Worm (Caenorhabditis elegans): Measurements from ENCODE around the gene sra-3.

DNA sequence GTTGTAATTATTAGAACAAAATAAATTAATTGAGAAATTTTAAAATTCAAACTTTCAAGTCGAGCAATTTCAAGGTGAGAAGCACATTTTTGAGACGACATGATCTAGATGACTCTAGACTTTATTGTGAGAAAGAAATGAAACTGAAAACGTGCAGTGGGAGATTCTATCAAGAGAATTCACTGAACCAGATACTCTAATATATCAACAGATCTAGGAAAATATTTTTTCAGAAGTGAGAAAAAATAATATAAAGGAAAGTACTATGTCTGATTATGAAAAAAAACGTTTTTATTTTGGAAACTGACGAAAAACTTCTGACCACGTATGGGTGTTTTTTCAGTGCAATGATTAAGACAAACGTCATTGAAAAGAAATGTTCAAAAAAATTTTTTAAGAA, at the start of gene sra-3:
- no peak for TF ChIP-seq ama-1 (optimal IDR thresholded peaks at IDR 0.05)
- TF ChIP-seq fos-1 (tag; optimal IDR thresholded peaks at IDR 0.05) = no peak
- no peak for TF ChIP-seq blmp-1 (tag; optimal IDR thresholded peaks at IDR 0.05)
- no peak for TF ChIP-seq alr-1 (tag; optimal IDR thresholded peaks at IDR 0.05; ENCODE audit: borderline replicate concordance)
- no peak for TF ChIP-seq nhr-77 (tag; optimal IDR thresholded peaks at IDR 0.05)
- TF ChIP-seq tbx-2 (tag; optimal IDR thresholded peaks at IDR 0.05) = no peak
- TF ChIP-seq lin-13 (GFP tag; optimal IDR thresholded peaks at IDR 0.05) = no peak
- no peak for TF ChIP-seq dpl-1 (GFP tag; optimal IDR thresholded peaks at IDR 0.05)

All from whole organism, L1 larva.